Fruit fly (Drosophila melanogaster): ENCODE measurements around the gene CG16972.

CG16972 gene

DNA sequence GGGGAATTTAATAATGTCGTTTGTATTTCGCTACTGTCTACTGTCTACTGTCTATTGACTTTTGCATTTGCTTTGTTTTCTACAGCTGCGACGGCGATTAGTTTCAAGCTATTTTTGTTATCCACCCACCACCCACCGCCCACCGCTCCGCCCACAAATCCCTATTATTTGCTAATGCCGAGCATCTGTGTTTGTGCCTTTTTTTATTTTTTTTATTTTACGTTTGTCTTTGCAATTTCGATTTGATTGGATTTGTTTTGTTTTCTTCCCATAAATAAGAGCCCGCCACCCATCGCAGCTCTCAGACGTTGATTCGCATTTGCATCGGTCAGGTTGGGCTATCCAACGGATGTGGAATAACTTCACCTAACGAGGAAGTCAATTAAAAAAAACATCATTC, 33.1 kb upstream of the CG16972 start, which contains the start of gene Jhbp14:
TSS of gene Jhbp14 (plus strand) at position 301 of the 400 bp plus-strand sequence.
- TF ChIP-seq CG10348 (GFP tag; IDR thresholded peaks at IDR 0.05) (no peak), CG17806 (tag; optimal IDR thresholded peaks at IDR 0.05) (no peak), fd96Ca (GFP tag; IDR thresholded peaks at IDR 0.05) (no peak), Ets98B (GFP tag; IDR thresholded peaks at IDR 0.05) (no peak), D1 (tag; optimal IDR thresholded peaks at IDR 0.05) (no peak), CG9948 (tag; optimal IDR thresholded peaks at IDR 0.05) (no peak), Snoo (tag; optimal IDR thresholded peaks at IDR 0.05) (no peak), CG13204 (GFP tag; optimal IDR thresholded peaks at IDR 0.05) (no peak), CG15710 (tag; optimal IDR thresholded peaks at IDR 0.05) (no peak), Pif1A (GFP tag; optimal IDR thresholded peaks at IDR 0.05) (no peak), EcR (GFP tag; optimal IDR thresholded peaks at IDR 0.05) (no peak), CG32121 (GFP tag; IDR thresholded peaks at IDR 0.05) (no peak), CG8301 (tag; optimal IDR thresholded peaks at IDR 0.05) (no peak)

DNA sequence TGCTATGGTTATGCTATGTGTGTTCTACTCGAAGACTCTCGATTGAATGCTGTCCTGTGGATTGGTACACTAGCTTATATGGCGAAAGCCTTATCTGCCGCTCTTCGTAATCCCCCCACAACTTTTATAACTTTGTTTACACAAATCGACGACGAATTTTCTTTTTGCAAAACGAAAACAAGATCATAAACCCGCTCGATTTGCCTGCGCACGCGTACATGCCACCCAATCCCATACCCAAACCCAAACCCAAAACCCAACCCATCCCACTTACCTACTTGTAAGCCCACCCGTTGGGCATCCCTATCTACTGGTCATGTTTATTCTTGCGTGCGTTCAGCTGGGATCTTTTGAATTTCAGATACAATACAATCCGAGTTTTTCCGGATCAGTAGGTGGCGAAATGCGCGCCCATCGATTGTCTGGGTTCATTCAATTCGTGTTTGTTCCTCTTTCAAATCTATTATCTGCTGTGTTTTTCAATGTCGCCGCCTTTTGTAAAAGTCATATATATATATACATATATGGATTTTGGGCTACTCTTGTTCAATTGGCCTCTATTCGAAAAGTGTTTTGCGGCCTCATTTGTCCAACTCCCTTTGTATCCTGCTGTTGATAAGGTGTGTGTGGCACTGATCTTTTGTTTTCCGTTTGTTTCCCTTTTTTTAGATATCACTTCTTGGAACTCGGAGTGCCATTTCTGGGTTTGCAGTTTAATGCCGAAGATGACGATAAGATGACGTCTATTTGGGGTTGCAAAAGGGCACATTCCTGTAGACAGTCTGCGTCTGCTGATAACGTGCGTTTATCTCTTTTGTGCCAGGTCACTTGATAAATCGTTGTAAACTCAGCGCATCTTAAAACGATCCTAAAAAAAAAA, 31.8 kb upstream of the CG16972 start, which contains the start of gene Mabi:
TSS of gene Mabi (minus strand) at position 51 of the 880 bp plus-strand sequence.
- no peak for TF ChIP-seq CG12605 (GFP tag; IDR thresholded peaks at IDR 0.05)
- TF ChIP-seq CG17806 (tag; optimal IDR thresholded peaks at IDR 0.05) = no peak
- no peak for TF ChIP-seq CG15710 (tag; optimal IDR thresholded peaks at IDR 0.05)
- no peak for TF ChIP-seq CG14655 (GFP tag; optimal IDR thresholded peaks at IDR 0.05)
- TF ChIP-seq CG32121 (GFP tag; IDR thresholded peaks at IDR 0.05) = no peak
- TF ChIP-seq CG8159 (tag; optimal IDR thresholded peaks at IDR 0.05) = no peak

dm6 chr2L:13231739-13232138, 28.6 kb upstream of the CG16972 start, which contains the start of gene Prosalpha6T:
TSS of gene Prosalpha6T (plus strand) at chr2L:13232039.
- TF ChIP-seq CG17806 (tag; optimal IDR thresholded peaks at IDR 0.05) (no peak), CG4496 (GFP tag; IDR thresholded peaks at IDR 0.05) (no peak), CG8159 (tag; optimal IDR thresholded peaks at IDR 0.05) (no peak), fd96Ca (GFP tag; IDR thresholded peaks at IDR 0.05) (no peak), EcR (GFP tag; optimal IDR thresholded peaks at IDR 0.05) (no peak), CG8301 (tag; optimal IDR thresholded peaks at IDR 0.05) (no peak), CG9948 (tag; optimal IDR thresholded peaks at IDR 0.05) (no peak), rn (GFP tag; IDR thresholded peaks at IDR 0.05) (no peak), CG32121 (GFP tag; IDR thresholded peaks at IDR 0.05) (no peak), Pif1A (GFP tag; optimal IDR thresholded peaks at IDR 0.05) (no peak), Snoo (tag; optimal IDR thresholded peaks at IDR 0.05) (no peak), gl (tag; optimal IDR thresholded peaks at IDR 0.05) (no peak), Ets98B (GFP tag; IDR thresholded peaks at IDR 0.05) (no peak), CG12605 (GFP tag; IDR thresholded peaks at IDR 0.05) (no peak), CG10348 (GFP tag; IDR thresholded peaks at IDR 0.05) (no peak), Pif1B (GFP tag; optimal IDR thresholded peaks at IDR 0.05) (no peak), CG15710 (tag; optimal IDR thresholded peaks at IDR 0.05) (no peak), D1 (tag; optimal IDR thresholded peaks at IDR 0.05) (no peak), CG14655 (GFP tag; optimal IDR thresholded peaks at IDR 0.05) (no peak), CG34367 (tag; optimal IDR thresholded peaks at IDR 0.05) (no peak)

dm6 chr2L:13229388-13229882, 26.3 kb upstream of the CG16972 start, which contains the start of gene CG16815:
TSS of gene CG16815 (plus strand) at chr2L:13229832.
- TF ChIP-seq CG32121 (GFP tag; IDR thresholded peaks at IDR 0.05) (no peak), rn (GFP tag; IDR thresholded peaks at IDR 0.05) (no peak), gl (tag; optimal IDR thresholded peaks at IDR 0.05) (no peak), fd96Ca (GFP tag; IDR thresholded peaks at IDR 0.05) (no peak), D1 (tag; optimal IDR thresholded peaks at IDR 0.05) (no peak), CG10348 (GFP tag; IDR thresholded peaks at IDR 0.05) (no peak)

- TF ChIP-seq CG9948 (tag; optimal IDR thresholded peaks at IDR 0.05) = no peak
- TF ChIP-seq CG15710 (tag; optimal IDR thresholded peaks at IDR 0.05) = no peak
- TF ChIP-seq rn (GFP tag; IDR thresholded peaks at IDR 0.05) = no peak
- no peak for TF ChIP-seq gl (tag; optimal IDR thresholded peaks at IDR 0.05)
- no peak for TF ChIP-seq Pif1A (GFP tag; optimal IDR thresholded peaks at IDR 0.05)
- no peak for TF ChIP-seq D1 (tag; optimal IDR thresholded peaks at IDR 0.05)
- TF ChIP-seq CG4496 (GFP tag; IDR thresholded peaks at IDR 0.05) = no peak
- TF ChIP-seq CG34367 (tag; optimal IDR thresholded peaks at IDR 0.05) = no peak
- no peak for TF ChIP-seq CG10348 (GFP tag; IDR thresholded peaks at IDR 0.05)
- no peak for TF ChIP-seq CG8159 (tag; optimal IDR thresholded peaks at IDR 0.05)
- TF ChIP-seq CG14655 (GFP tag; optimal IDR thresholded peaks at IDR 0.05) = no peak
- TF ChIP-seq CG17806 (tag; optimal IDR thresholded peaks at IDR 0.05) = no peak
- no peak for TF ChIP-seq CG13204 (GFP tag; optimal IDR thresholded peaks at IDR 0.05)
- TF ChIP-seq CG32121 (GFP tag; IDR thresholded peaks at IDR 0.05) = no peak
Observed at dm6 chr2L:13227242-13227641, 24.1 kb upstream of the CG16972 start, which contains the start of gene CG16813. TSS of gene CG16813 (plus strand) at chr2L:13227529.

DNA sequence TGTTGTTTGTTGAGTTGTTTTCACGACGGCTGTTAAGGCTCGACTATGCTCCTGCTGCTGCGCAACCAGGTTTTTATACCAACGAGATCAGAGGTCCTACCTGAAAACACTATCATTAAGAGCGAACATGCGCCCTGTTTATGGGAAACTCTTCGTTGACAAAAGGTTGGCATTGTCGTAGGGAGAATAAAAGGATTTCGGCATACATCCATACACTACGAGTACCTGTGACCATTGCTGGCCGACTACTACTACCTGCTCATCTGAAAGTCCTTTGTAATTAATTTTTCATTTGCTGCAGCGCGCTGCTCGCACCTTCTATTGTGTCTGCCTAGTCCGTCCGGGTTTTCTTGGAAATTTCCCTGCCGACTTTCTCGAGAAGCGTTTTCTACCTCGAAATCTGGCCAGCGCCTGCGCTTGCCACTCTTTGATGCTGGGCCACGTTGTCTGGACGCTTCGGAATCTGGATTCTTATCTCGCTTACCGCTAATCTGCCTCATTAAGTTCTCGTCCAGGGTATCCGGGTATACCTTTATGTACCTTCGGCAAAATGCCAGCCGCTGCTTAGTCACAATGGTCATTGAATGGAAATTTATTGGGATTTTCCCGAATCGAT, 22.2 kb upstream of the CG16972 start, which contains the start of gene CG15480:
TSS of gene CG15480 (minus strand) at position 51 of the 616 bp plus-strand sequence.
- TF ChIP-seq CG13204 (GFP tag; optimal IDR thresholded peaks at IDR 0.05) (no peak), rn (GFP tag; IDR thresholded peaks at IDR 0.05) (no peak), D1 (tag; optimal IDR thresholded peaks at IDR 0.05) (no peak), Pif1A (GFP tag; optimal IDR thresholded peaks at IDR 0.05) (no peak), CG8301 (tag; optimal IDR thresholded peaks at IDR 0.05) (no peak), Snoo (tag; optimal IDR thresholded peaks at IDR 0.05) (no peak), Ets98B (GFP tag; IDR thresholded peaks at IDR 0.05) (no peak), CG12605 (GFP tag; IDR thresholded peaks at IDR 0.05) (no peak), Pif1B (GFP tag; optimal IDR thresholded peaks at IDR 0.05) (no peak), CG9948 (tag; optimal IDR thresholded peaks at IDR 0.05) (no peak), CG17806 (tag; optimal IDR thresholded peaks at IDR 0.05) (no peak), CG8159 (tag; optimal IDR thresholded peaks at IDR 0.05) (no peak), CG15710 (tag; optimal IDR thresholded peaks at IDR 0.05) (no peak), CG34367 (tag; optimal IDR thresholded peaks at IDR 0.05) (no peak), CG10348 (GFP tag; IDR thresholded peaks at IDR 0.05) (no peak), CG4496 (GFP tag; IDR thresholded peaks at IDR 0.05) (no peak), gl (tag; optimal IDR thresholded peaks at IDR 0.05) (no peak), fd96Ca (GFP tag; IDR thresholded peaks at IDR 0.05) (no peak), EcR (GFP tag; optimal IDR thresholded peaks at IDR 0.05) (no peak), CG32121 (GFP tag; IDR thresholded peaks at IDR 0.05) (no peak)
